Fruit fly (Drosophila melanogaster): ENCODE results near the gene CG13784.

Gene CG13784

DNA sequence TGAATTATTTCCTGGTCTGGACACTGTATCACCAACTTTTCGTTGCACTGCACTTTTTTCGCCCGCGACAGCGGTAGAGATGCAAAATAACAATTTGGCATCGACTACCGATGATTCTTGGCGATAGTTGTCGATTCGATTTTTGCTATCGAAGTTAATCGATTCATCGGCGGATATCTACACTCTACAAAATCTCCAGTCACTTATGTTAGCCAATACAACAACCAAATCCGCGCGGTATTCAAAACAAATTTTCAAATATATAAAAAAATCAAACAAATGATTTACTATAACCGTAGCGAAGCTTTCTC, 15.7 kb downstream of the CG13784 start, which contains the start of gene CG4502 (continued):
- TF ChIP-seq cas (GFP tag; IDR thresholded peaks at IDR 0.05) (no peak), disco-r (GFP tag; optimal IDR thresholded peaks at IDR 0.05) (no peak), Spps (tag; optimal IDR thresholded peaks at IDR 0.05) (no peak), fd96Cb (tag; optimal IDR thresholded peaks at IDR 0.05) (no peak), CG7987 (GFP tag; optimal IDR thresholded peaks at IDR 0.05) (peak; percentile 15), Ravus (GFP tag; IDR thresholded peaks at IDR 0.05) (no peak), stwl (tag; optimal IDR thresholded peaks at IDR 0.05) (peak; percentile 98), sens-2 (GFP tag; IDR thresholded peaks at IDR 0.05) (no peak), CG3407 (GFP tag; optimal IDR thresholded peaks at IDR 0.05) (no peak), CG2120 (GFP tag; optimal IDR thresholded peaks at IDR 0.05) (peak; percentile 39), trh (GFP tag; optimal IDR thresholded peaks at IDR 0.05) (no peak), az2 (GFP tag; optimal IDR thresholded peaks at IDR 0.05) (no peak), CG10209 (GFP tag; optimal IDR thresholded peaks at IDR 0.05) (no peak), CG12299 (tag; optimal IDR thresholded peaks at IDR 0.05) (peak; percentile 55), mld (GFP tag; IDR thresholded peaks at IDR 0.05; ENCODE audit: partially characterized antibody) (peak; percentile 98), eyg (GFP tag; optimal IDR thresholded peaks at IDR 0.05) (no peak), BEAF-32 (GFP tag; optimal IDR thresholded peaks at IDR 0.05) (peak; percentile 99), nom (GFP tag; optimal IDR thresholded peaks at IDR 0.05) (no peak), Tbp (GFP tag; optimal IDR thresholded peaks at IDR 0.05) (no peak), CG13296 (GFP tag; optimal IDR thresholded peaks at IDR 0.05) (no peak), CHES-1-like (GFP tag; optimal IDR thresholded peaks at IDR 0.05) (peak; percentile 50), Dp (GFP tag; optimal IDR thresholded peaks at IDR 0.05) (peak; percentile 100), CG6272 (GFP tag; IDR thresholded peaks at IDR 0.05) (0 out of 2 replicates have a peak, but pooled peaks have one; percentile 6), Meics (GFP tag; optimal IDR thresholded peaks at IDR 0.05) (no peak)

DNA sequence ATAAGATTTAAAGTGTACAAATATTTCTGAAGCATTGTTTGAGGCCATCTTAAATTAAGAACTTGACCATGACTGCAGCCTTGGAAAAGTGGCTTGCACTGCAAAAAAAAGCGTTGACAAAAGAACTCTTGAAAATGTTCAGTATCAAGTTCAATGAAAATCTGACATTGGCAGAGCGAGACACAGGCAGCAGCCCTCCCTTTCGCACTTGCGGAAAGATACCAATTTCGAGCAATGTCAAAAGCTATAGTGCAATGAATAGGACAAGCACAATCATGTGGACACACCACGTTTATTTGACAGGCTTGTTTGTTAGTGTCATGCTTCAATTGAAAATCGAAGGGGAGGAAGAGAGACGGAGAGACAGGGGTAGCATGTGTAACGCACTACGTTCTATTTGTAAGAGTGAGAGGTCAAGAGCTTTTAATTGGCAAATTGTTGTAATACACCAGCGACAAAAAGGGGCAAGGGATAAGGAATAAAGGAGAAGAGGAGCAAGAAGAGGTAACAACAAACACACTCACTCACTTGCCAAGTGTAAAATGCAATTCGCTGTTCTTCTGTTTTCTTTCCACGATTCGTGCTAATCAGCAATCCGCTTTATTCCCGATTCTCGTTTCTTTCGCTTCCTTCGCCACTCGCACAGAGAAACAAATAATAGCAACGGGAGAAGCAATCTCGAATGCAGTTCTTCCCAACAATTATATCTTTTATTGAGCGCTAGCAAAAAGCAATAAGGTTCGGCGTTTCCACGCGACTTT, 16.2 kb downstream of the CG13784 start:
- TF ChIP-seq dm (GFP tag; optimal IDR thresholded peaks at IDR 0.05) (peak; percentile 10), hkb (optimal IDR thresholded peaks at IDR 0.05) (no peak), hkb (GFP tag; IDR thresholded peaks at IDR 0.05) (0 out of 2 replicates have a peak, but pooled peaks have one; percentile 23), CTCF (GFP tag; optimal IDR thresholded peaks at IDR 0.05) (no peak), sima (GFP tag; optimal IDR thresholded peaks at IDR 0.05) (no peak), Dad (GFP tag; optimal IDR thresholded peaks at IDR 0.05) (no peak), Trl (optimal IDR thresholded peaks at IDR 0.05) (no peak), Trl (GFP tag; optimal IDR thresholded peaks at IDR 0.05) (no peak), CG31224 (GFP tag; IDR thresholded peaks at IDR 0.05) (no peak), ewg (GFP tag; optimal IDR thresholded peaks at IDR 0.05) (no peak), MTF-1 (GFP tag; optimal IDR thresholded peaks at IDR 0.05; ENCODE audit: borderline replicate concordance) (no peak), lola (GFP tag; optimal IDR thresholded peaks at IDR 0.05) (no peak), Hr51 (GFP tag; optimal IDR thresholded peaks at IDR 0.05) (peak in 1 of 2 experiments; percentile 10), CG11085 (GFP tag; IDR thresholded peaks at IDR 0.05) (no peak), CG10654 (GFP tag; optimal IDR thresholded peaks at IDR 0.05) (no peak), CG10321 (GFP tag; IDR thresholded peaks at IDR 0.05) (peak; percentile 54), eve (GFP tag; optimal IDR thresholded peaks at IDR 0.05) (peak in 1 of 2 experiments; percentile 29), Camta (GFP tag; optimal IDR thresholded peaks at IDR 0.05) (no peak), gt (GFP tag; IDR thresholded peaks at IDR 0.05) (no peak), Awh (GFP tag; IDR thresholded peaks at IDR 0.05) (0 out of 2 replicates have a peak, but pooled peaks have one; percentile 11), Sin3A (optimal IDR thresholded peaks at IDR 0.05) (no peak), CG2889 (GFP tag; IDR thresholded peaks at IDR 0.05) (no peak), CG12236 (GFP tag; optimal IDR thresholded peaks at IDR 0.05) (no peak), bsh (GFP tag; optimal IDR thresholded peaks at IDR 0.05) (peak in 1 of 2 experiments; percentile 4), mld (GFP tag; IDR thresholded peaks at IDR 0.05; ENCODE audit: partially characterized antibody) (no peak), jumu (GFP tag; optimal IDR thresholded peaks at IDR 0.05) (peak; percentile 14), Dll (GFP tag; IDR thresholded peaks at IDR 0.05; ENCODE audit: partially characterized antibody) (no peak), pnt (GFP tag; optimal IDR thresholded peaks at IDR 0.05) (no peak)

Measured in whole organism, embryonic.